Fruit fly (Drosophila melanogaster): Measurements from ENCODE around the gene Rubicon.

Gene Rubicon

DNA sequence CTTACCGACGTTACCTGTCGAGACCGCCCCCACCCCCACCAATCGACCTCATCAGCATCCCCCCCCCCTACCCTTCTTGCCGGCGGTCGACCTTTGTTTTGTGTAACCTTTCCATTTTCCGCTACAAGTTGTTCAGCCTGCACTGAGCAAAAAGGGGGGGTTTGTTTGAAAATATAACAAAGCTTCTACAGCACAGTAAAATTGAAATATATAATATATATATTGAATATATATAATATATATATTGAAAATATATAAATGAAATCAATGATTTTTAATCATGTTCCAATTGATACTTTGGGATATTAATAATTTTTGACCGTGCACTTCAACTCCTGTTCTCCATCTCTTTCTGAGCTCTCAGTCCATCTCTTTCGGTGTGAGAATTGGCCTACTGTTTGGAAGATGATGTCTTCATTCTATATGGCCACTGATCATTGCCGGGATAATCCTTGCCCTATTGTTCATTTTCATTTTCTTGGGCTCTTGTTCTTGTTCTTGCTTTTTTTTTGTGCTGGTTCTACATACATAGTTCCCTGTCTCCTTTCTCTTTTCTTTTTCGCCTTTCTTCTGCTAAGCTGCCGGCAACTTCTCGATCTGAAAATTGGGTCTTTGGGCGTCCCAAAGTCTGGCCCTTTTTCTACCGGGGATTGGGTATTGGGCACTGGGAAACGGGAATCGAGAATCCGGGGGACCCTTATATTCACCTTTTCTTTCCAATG, 11.1 kb upstream of the Rubicon start:
- TF ChIP-seq ac (GFP tag; optimal IDR thresholded peaks at IDR 0.05) = peak; percentile 12
- TF ChIP-seq CG2712 (tag; optimal IDR thresholded peaks at IDR 0.05) = peak; percentile 59
- no peak for TF ChIP-seq sens-2 (GFP tag; IDR thresholded peaks at IDR 0.05)
- TF ChIP-seq CG11504 (tag; optimal IDR thresholded peaks at IDR 0.05) = peak; percentile 2
- TF ChIP-seq CG17829 (tag; optimal IDR thresholded peaks at IDR 0.05) = peak; percentile 37
- peak; percentile 54 for TF ChIP-seq Xrp1 (GFP tag; IDR thresholded peaks at IDR 0.05)
- TF ChIP-seq CG14710 (tag; optimal IDR thresholded peaks at IDR 0.05) = peak; percentile 38
- peak; percentile 47 for TF ChIP-seq gem (tag; optimal IDR thresholded peaks at IDR 0.05)
- TF ChIP-seq CG9727 (GFP tag; optimal IDR thresholded peaks at IDR 0.05) = peak; percentile 33
- peak; percentile 71 for TF ChIP-seq zf30C (GFP tag; optimal IDR thresholded peaks at IDR 0.05)
- TF ChIP-seq sna (GFP tag; IDR thresholded peaks at IDR 0.05; ENCODE audit: partially characterized antibody) = no peak
- peak; percentile 20 for TF ChIP-seq CG8924 (tag; optimal IDR thresholded peaks at IDR 0.05)
- TF ChIP-seq MTF-1 (GFP tag; optimal IDR thresholded peaks at IDR 0.05; ENCODE audit: borderline replicate concordance) = no peak
- TF ChIP-seq run (tag; optimal IDR thresholded peaks at IDR 0.05) = no peak
- no peak for TF ChIP-seq CG34422 (GFP tag; IDR thresholded peaks at IDR 0.05)
- TF ChIP-seq CG4404 (GFP tag; IDR thresholded peaks at IDR 0.05) = peak; percentile 55; the same call in 1 of the 2 replicates
- peak; percentile 51 for TF ChIP-seq oc (tag; optimal IDR thresholded peaks at IDR 0.05)
- peak; percentile 57 for TF ChIP-seq dmrt11E (tag; optimal IDR thresholded peaks at IDR 0.05)
- TF ChIP-seq Dp (GFP tag; optimal IDR thresholded peaks at IDR 0.05) = no peak
- peak; percentile 4 for TF ChIP-seq CoRest (tag; optimal IDR thresholded peaks at IDR 0.05)
- peak; percentile 6 for TF ChIP-seq CG15601 (tag; optimal IDR thresholded peaks at IDR 0.05)
- no peak for TF ChIP-seq CG6765 (GFP tag; optimal IDR thresholded peaks at IDR 0.05)
- TF ChIP-seq grau (tag; optimal IDR thresholded peaks at IDR 0.05) = peak; percentile 5
- TF ChIP-seq CG15696 (tag; optimal IDR thresholded peaks at IDR 0.05) = peak; percentile 66
- no peak for TF ChIP-seq CG8281 (tag; optimal IDR thresholded peaks at IDR 0.05)
- peak; percentile 15 for TF ChIP-seq unpg (GFP tag; optimal IDR thresholded peaks at IDR 0.05)
- peak; percentile 23 for TF ChIP-seq CG33557 (GFP tag; optimal IDR thresholded peaks at IDR 0.05)
- TF ChIP-seq fd102C (GFP tag; optimal IDR thresholded peaks at IDR 0.05) = peak; percentile 12
- no peak for TF ChIP-seq sima (GFP tag; optimal IDR thresholded peaks at IDR 0.05)
- peak; percentile 18 for TF ChIP-seq CG12391 (tag; optimal IDR thresholded peaks at IDR 0.05)
- TF ChIP-seq CG17912 (GFP tag; optimal IDR thresholded peaks at IDR 0.05) = no peak
- TF ChIP-seq CG18262 (tag; optimal IDR thresholded peaks at IDR 0.05) = peak; percentile 47
- no peak for TF ChIP-seq bcd (GFP tag; optimal IDR thresholded peaks at IDR 0.05)
- TF ChIP-seq pros (GFP tag; optimal IDR thresholded peaks at IDR 0.05) = peak; percentile 53
- no peak for TF ChIP-seq CG34224 (GFP tag; IDR thresholded peaks at IDR 0.05; ENCODE audit: partially characterized antibody)
- TF ChIP-seq phol (tag; optimal IDR thresholded peaks at IDR 0.05) = peak; percentile 15
- TF ChIP-seq CG10979 (tag; optimal IDR thresholded peaks at IDR 0.05) = peak; percentile 34
- no peak for TF ChIP-seq Dip3 (GFP tag; optimal IDR thresholded peaks at IDR 0.05)
- no peak for TF ChIP-seq Taf1 (GFP tag; IDR thresholded peaks at IDR 0.05)
- no peak for TF ChIP-seq Mrtf (GFP tag; IDR thresholded peaks at IDR 0.05)
- no peak for TF ChIP-seq prd (optimal IDR thresholded peaks at IDR 0.05)
- TF ChIP-seq prd (GFP tag; IDR thresholded peaks at IDR 0.05) = peak; percentile 43; the same call in 1 of the 3 replicates
- TF ChIP-seq odd (GFP tag; optimal IDR thresholded peaks at IDR 0.05) = no peak
- TF ChIP-seq CG10267 (tag; optimal IDR thresholded peaks at IDR 0.05) = peak; percentile 25
- TF ChIP-seq CG12071 (GFP tag; optimal IDR thresholded peaks at IDR 0.05) = no peak
- no peak for TF ChIP-seq lbe (GFP tag; optimal IDR thresholded peaks at IDR 0.05)
- TF ChIP-seq crol (GFP tag; IDR thresholded peaks at IDR 0.05) = peak; percentile 49; the same call in 1 of the 2 replicates
- TF ChIP-seq mirr (GFP tag; optimal IDR thresholded peaks at IDR 0.05) = no peak
